Worm (Caenorhabditis elegans) whole organism, L3 larva: ENCODE measurements around the gene rpl-11.2.
A peak's percentile ranks its signal among the peaks of the same experiment; 100 is the strongest.

ENCODE experiments used
- R02D3.7 ChIP-seq: fragments of 150-350 bp; optimal IDR thresholded peaks from 2 replicates; lab custom pipeline; 2014; ENCODE audit warnings: missing biosample characterization, missing genetic modification characterization
- ZK546.5 ChIP-seq: sonication (generic microtip); optimal IDR thresholded peaks from 2 replicates; lab custom pipeline; 2017; ENCODE audit warnings: missing biosample characterization, missing genetic modification characterization
- aly-2 ChIP-seq: fragments of 150-350 bp; optimal IDR thresholded peaks from 2 replicates; lab custom pipeline; 2014; ENCODE audit warnings: missing biosample characterization, missing genetic modification characterization
- ama-1 ChIP-seq: fragments of 150-350 bp; optimal IDR thresholded peaks from 2 replicates; lab custom pipeline; 2018
- ceh-16 ChIP-seq: sonication (generic microtip); optimal IDR thresholded peaks from 2 replicates; lab custom pipeline; 2017; ENCODE audit warnings: missing biosample characterization, missing genetic modification characterization
- ceh-28 ChIP-seq: fragments of 150-350 bp; optimal IDR thresholded peaks from 2 replicates; lab custom pipeline; 2014; ENCODE audit warnings: missing biosample characterization, missing genetic modification reagents, missing genetic modification characterization
- ceh-82 ChIP-seq: fragments of 150-350 bp; optimal IDR thresholded peaks from 2 replicates; lab custom pipeline; 2014; ENCODE audit warnings: missing biosample characterization, missing genetic modification characterization
- ceh-9 ChIP-seq: sonication (generic microtip); optimal IDR thresholded peaks from 2 replicates; lab custom pipeline; 2018; ENCODE audit warnings: missing biosample characterization, missing genetic modification characterization
- daf-12 ChIP-seq: fragments of 150-350 bp; optimal IDR thresholded peaks from 2 replicates; lab custom pipeline; 2014; ENCODE audit warnings: missing biosample characterization, missing genetic modification reagents, missing genetic modification characterization
- egl-27 ChIP-seq: sonication (generic microtip); optimal IDR thresholded peaks from 4 replicates; lab custom pipeline; 2017; ENCODE audit warnings: missing biosample characterization, missing genetic modification reagents, missing genetic modification characterization
- egl-5 ChIP-seq: fragments of 150-350 bp; optimal IDR thresholded peaks from 2 replicates; lab custom pipeline; 2017; ENCODE audit warnings: missing biosample characterization, missing genetic modification reagents, missing genetic modification characterization, inconsistent platforms
- elt-1 ChIP-seq: fragments of 150-350 bp; optimal IDR thresholded peaks from 2 replicates; lab custom pipeline; 2014; ENCODE audit warnings: missing biosample characterization, missing genetic modification characterization
- elt-2 ChIP-seq: sonication (generic microtip); optimal IDR thresholded peaks from 2 replicates; lab custom pipeline; 2016; ENCODE audit warnings: missing genetic modification reagents, mild to moderate bottlenecking, missing genetic modification characterization, missing compliant biosample characterization
- elt-3 ChIP-seq, 3 experiments: fragments of 150-350 bp in 1 of 3; sonication (generic microtip) in 2 of 3; optimal IDR thresholded peaks; 2 replicates in 2 of 3; 4 replicates in 1 of 3; lab custom pipeline; 2014 to 2017; ENCODE audit warnings: missing biosample characterization in 3 of 3, missing genetic modification characterization in 3 of 3
- fkh-2 ChIP-seq: fragments of 150-350 bp; optimal IDR thresholded peaks from 2 replicates; lab custom pipeline; 2014; ENCODE audit warnings: missing biosample characterization, missing genetic modification reagents, missing genetic modification characterization
- hmg-11 ChIP-seq: sonication (generic microtip); optimal IDR thresholded peaks from 2 replicates; lab custom pipeline; 2016; ENCODE audit warnings: missing genetic modification characterization, missing compliant biosample characterization
- jun-1 ChIP-seq: fragments of 150-350 bp; optimal IDR thresholded peaks from 2 replicates; lab custom pipeline; 2014; ENCODE audit warnings: missing biosample characterization, missing genetic modification reagents, missing genetic modification characterization
- lin-15B ChIP-seq: fragments of 150-350 bp; optimal IDR thresholded peaks from 2 replicates; lab custom pipeline; 2014; ENCODE audit warnings: missing biosample characterization, missing genetic modification characterization
- lin-39 ChIP-seq: fragments of 150-350 bp; optimal IDR thresholded peaks from 2 replicates; lab custom pipeline; 2018; ENCODE audit warnings: missing biosample characterization, missing genetic modification reagents, missing genetic modification characterization
- lsy-12 ChIP-seq: sonication (generic microtip); optimal IDR thresholded peaks from 2 replicates; lab custom pipeline; 2016; ENCODE audit warnings: mild to moderate bottlenecking, missing genetic modification characterization, missing compliant biosample characterization
- mdl-1 ChIP-seq: fragments of 150-350 bp; optimal IDR thresholded peaks from 2 replicates; lab custom pipeline; 2014; ENCODE audit warnings: missing biosample characterization, missing genetic modification characterization
- mml-1 ChIP-seq: fragments of 150-350 bp; sonication (generic microtip); optimal IDR thresholded peaks from 3 replicates; lab custom pipeline; 2014; ENCODE audit warnings: missing biosample characterization, missing genetic modification characterization
- nfya-1 ChIP-seq: sonication (generic microtip); optimal IDR thresholded peaks from 2 replicates; lab custom pipeline; 2017; ENCODE audit warnings: missing genetic modification characterization, mild to moderate bottlenecking, missing compliant biosample characterization, antibody characterized with exemption, moderate library complexity; ENCODE audit not compliant: insufficient read depth
- nhr-11 ChIP-seq: fragments of 150-350 bp; optimal IDR thresholded peaks from 2 replicates; lab custom pipeline; 2014; ENCODE audit warnings: missing biosample characterization, missing genetic modification characterization
- nhr-12 ChIP-seq: fragments of 150-350 bp; optimal IDR thresholded peaks from 2 replicates; lab custom pipeline; 2014; ENCODE audit warnings: missing biosample characterization, missing genetic modification characterization
- nhr-23 ChIP-seq: fragments of 150-350 bp; optimal IDR thresholded peaks from 2 replicates; lab custom pipeline; 2014; ENCODE audit warnings: missing biosample characterization, missing genetic modification reagents, missing genetic modification characterization
- nhr-237 ChIP-seq: fragments of 150-350 bp; optimal IDR thresholded peaks from 2 replicates; lab custom pipeline; 2014; ENCODE audit warnings: missing biosample characterization, missing genetic modification characterization
- nhr-25 ChIP-seq: sonication (generic microtip); optimal IDR thresholded peaks from 2 replicates; lab custom pipeline; 2017; ENCODE audit warnings: missing biosample characterization, missing genetic modification characterization
- nhr-28 ChIP-seq: fragments of 150-350 bp; optimal IDR thresholded peaks from 2 replicates; lab custom pipeline; 2014; ENCODE audit warnings: missing biosample characterization, missing genetic modification characterization
- nhr-43 ChIP-seq: sonication (generic microtip); optimal IDR thresholded peaks from 2 replicates; lab custom pipeline; 2016; ENCODE audit warnings: mild to moderate bottlenecking, missing genetic modification characterization, missing compliant biosample characterization; ENCODE audit not compliant: poor library complexity, severe bottlenecking
- nhr-67 ChIP-seq: fragments of 150-350 bp; optimal IDR thresholded peaks from 2 replicates; lab custom pipeline; 2014; ENCODE audit warnings: missing biosample characterization, missing genetic modification characterization
- nhr-77 ChIP-seq: fragments of 150-350 bp; optimal IDR thresholded peaks from 2 replicates; lab custom pipeline; 2014; ENCODE audit warnings: missing biosample characterization, missing genetic modification characterization
- pha-4 ChIP-seq: fragments of 150-350 bp; optimal IDR thresholded peaks from 2 replicates; lab custom pipeline; 2014; ENCODE audit warnings: missing biosample characterization, missing genetic modification reagents, missing genetic modification characterization
- pqm-1 ChIP-seq: fragments of 150-350 bp; optimal IDR thresholded peaks from 2 replicates; lab custom pipeline; 2017; ENCODE audit warnings: missing biosample characterization, missing genetic modification characterization, inconsistent platforms
- sea-2 ChIP-seq: fragments of 150-350 bp; sonication (generic microtip); optimal IDR thresholded peaks from 4 replicates; lab custom pipeline; 2014; ENCODE audit warnings: missing biosample characterization, missing genetic modification reagents, missing genetic modification characterization
- skn-1 ChIP-seq: fragments of 150-350 bp; optimal IDR thresholded peaks from 2 replicates; lab custom pipeline; 2014; ENCODE audit warnings: missing biosample characterization, missing genetic modification characterization
- snpc-4 ChIP-seq: fragments of 150-350 bp; optimal IDR thresholded peaks from 2 replicates; lab custom pipeline; 2014; ENCODE audit warnings: missing biosample characterization, missing genetic modification characterization
- unc-39 ChIP-seq: sonication (generic microtip); optimal IDR thresholded peaks from 4 replicates; lab custom pipeline; 2017; ENCODE audit warnings: missing biosample characterization, missing genetic modification characterization
- unc-62 ChIP-seq: fragments of 150-350 bp; sonication (generic microtip); optimal IDR thresholded peaks from 4 replicates; lab custom pipeline; 2014; ENCODE audit warnings: missing biosample characterization, missing genetic modification reagents, missing genetic modification characterization
- zag-1 ChIP-seq: fragments of 150-350 bp; optimal IDR thresholded peaks from 2 replicates; lab custom pipeline; 2014; ENCODE audit warnings: missing biosample characterization, missing genetic modification characterization
- ztf-11 ChIP-seq: fragments of 150-350 bp; optimal IDR thresholded peaks from 2 replicates; lab custom pipeline; 2014; ENCODE audit warnings: missing biosample characterization, missing genetic modification characterization
- ztf-4 ChIP-seq: fragments of 150-350 bp; optimal IDR thresholded peaks from 2 replicates; lab custom pipeline; 2014; ENCODE audit warnings: missing biosample characterization, missing genetic modification characterization

rpl-11.2 gene

ce11 chrX:2231346-2231745 is 11.1 kb downstream of the rpl-11.2 start:
- TF ChIP-seq nhr-25 (no peak), snpc-4 (tag; lab: Kevin White, UChicago) (no peak), nhr-11 (tag; lab: Kevin White, UChicago) (no peak), ceh-9 (tag; lab: Kevin White, UChicago) (no peak), ztf-11 (tag; lab: Kevin White, UChicago) (no peak), nhr-237 (tag; lab: Kevin White, UChicago) (no peak), nhr-67 (tag; lab: Kevin White, UChicago) (no peak), zag-1 (no peak), egl-27 (tag; lab: Kevin White, UChicago) (no peak), hmg-11 (tag; lab: Kevin White, UChicago) (no peak), unc-62 (GFP tag; lab: Kevin White, UChicago) (no peak), pha-4 (tag; lab: Kevin White, UChicago) (no peak), mml-1 (tag; lab: Kevin White, UChicago) (no peak), aly-2 (tag; lab: Kevin White, UChicago) (no peak)

- TF ChIP-seq nhr-23 (no peak), elt-2 (tag; lab: Kevin White, UChicago) (no peak), fkh-2 (tag; lab: Kevin White, UChicago) (no peak), nhr-77 (tag; lab: Kevin White, UChicago) (no peak), unc-39 (tag; lab: Kevin White, UChicago) (no peak), elt-3 (tag; optimal IDR thresholded peaks at IDR 0.05; lab: Kevin White, UChicago) (no peak), mdl-1 (tag; lab: Kevin White, UChicago) (no peak), snpc-4 (tag; lab: Kevin White, UChicago) (no peak), elt-1 (tag; lab: Kevin White, UChicago) (no peak), nhr-67 (tag; lab: Kevin White, UChicago) (no peak), ama-1 (lab: Kevin White, UChicago) (no peak), ztf-11 (tag; lab: Kevin White, UChicago) (no peak), ceh-82 (tag; lab: Kevin White, UChicago) (no peak), egl-27 (tag; lab: Kevin White, UChicago) (no peak), ceh-9 (tag; lab: Kevin White, UChicago) (no peak), sea-2 (no peak), mml-1 (tag; lab: Kevin White, UChicago) (no peak), pha-4 (tag; lab: Kevin White, UChicago) (no peak)
These were observed 12.9 kb downstream of the rpl-11.2 start, which contains the start of gene lin-32 for ce11 chrX:2229305-2230172. Gene lin-32, minus strand, starts transcription at chrX:2230122.

ce11 chrX:2226875-2227355 is 15.5 kb downstream of the rpl-11.2 start:
- no peak for TF ChIP-seq nhr-67 (tag; lab: Kevin White, UChicago)
- no peak for TF ChIP-seq elt-1 (tag; lab: Kevin White, UChicago)
- no peak for TF ChIP-seq elt-3 (tag; optimal IDR thresholded peaks at IDR 0.05; lab: Kevin White, UChicago)
- no peak for TF ChIP-seq nhr-77 (tag; lab: Kevin White, UChicago)
- TF ChIP-seq lsy-12: peak; percentile 51
- no peak for TF ChIP-seq unc-39 (tag; lab: Kevin White, UChicago)
- TF ChIP-seq aly-2 (tag; lab: Kevin White, UChicago): no peak
- TF ChIP-seq nfya-1 (tag; lab: Kevin White, UChicago): peak; percentile 64
- TF ChIP-seq nhr-25: peak; percentile 35
- no peak for TF ChIP-seq elt-2 (tag; lab: Kevin White, UChicago)
- TF ChIP-seq egl-27 (tag; lab: Kevin White, UChicago): no peak
- no peak for TF ChIP-seq ceh-9 (tag; lab: Kevin White, UChicago)
- no peak for TF ChIP-seq ceh-28 (tag; lab: Kevin White, UChicago)
- TF ChIP-seq ZK546.5 (tag; lab: Kevin White, UChicago): no peak
- peak; percentile 89 for TF ChIP-seq hmg-11 (tag; lab: Kevin White, UChicago)
- no peak for TF ChIP-seq ztf-4
- TF ChIP-seq nhr-11 (tag; lab: Kevin White, UChicago): no peak
- peak; percentile 16 for TF ChIP-seq ceh-82 (tag; lab: Kevin White, UChicago)
- TF ChIP-seq egl-5 (tag; lab: Kevin White, UChicago): no peak
- no peak for TF ChIP-seq pqm-1
- TF ChIP-seq jun-1 (tag; lab: Kevin White, UChicago): peak; percentile 31
- peak; percentile 47 for TF ChIP-seq nhr-43 (tag; lab: Kevin White, UChicago)
- TF ChIP-seq ceh-16 (tag; lab: Kevin White, UChicago): no peak
- TF ChIP-seq zag-1: no peak
- TF ChIP-seq nhr-12 (tag; lab: Kevin White, UChicago): no peak
- TF ChIP-seq nhr-23: peak; percentile 36
- peak; percentile 64 for TF ChIP-seq lin-39 (tag; lab: Kevin White, UChicago)
- no peak for TF ChIP-seq ztf-11 (tag; lab: Kevin White, UChicago)
- TF ChIP-seq nhr-28 (tag; lab: Kevin White, UChicago): no peak
- no peak for TF ChIP-seq R02D3.7 (tag; lab: Kevin White, UChicago)
- TF ChIP-seq unc-62 (GFP tag; lab: Kevin White, UChicago): no peak
- peak; percentile 3 for TF ChIP-seq lin-15B (tag; lab: Kevin White, UChicago)
- no peak for TF ChIP-seq nhr-237 (tag; lab: Kevin White, UChicago)
- TF ChIP-seq skn-1 (tag; lab: Kevin White, UChicago): no peak
- no peak for TF ChIP-seq snpc-4 (tag; lab: Kevin White, UChicago)
- TF ChIP-seq pha-4 (tag; lab: Kevin White, UChicago): peak; percentile 50
- no peak for TF ChIP-seq daf-12 (tag; lab: Kevin White, UChicago)
- no peak for TF ChIP-seq sea-2
- TF ChIP-seq ama-1 (lab: Kevin White, UChicago): peak; percentile 46
